Worm (Caenorhabditis elegans) whole organism, midembryonic: Measurements from ENCODE around the gene cept-2.

Experiments used
- cog-1 ChIP-seq: sonication (generic microtip); optimal IDR thresholded peaks from 2 replicates; lab custom pipeline; 2016; ENCODE audit warnings: missing genetic modification characterization, missing compliant biosample characterization
- med-1 ChIP-seq: sonication (generic microtip); optimal IDR thresholded peaks from 2 replicates; lab custom pipeline; 2017; ENCODE audit warnings: missing genetic modification characterization, mild to moderate bottlenecking, missing compliant biosample characterization, antibody characterized with exemption, missing genetic modification reagents; ENCODE audit not compliant: insufficient read depth
- ref-1 ChIP-seq: fragments of 200-800 bp; sonication (Bioruptor generic); conservative IDR thresholded peaks from 2 replicates; pipeline ENCODE4 v1.3.6; 2022; ENCODE audit warnings: missing genetic modification reagents, missing genetic modification characterization, missing compliant biosample characterization
- ztf-29 ChIP-seq: fragments of 200-800 bp; sonication (Bioruptor generic); IDR thresholded peaks from 2 replicates; pipeline ENCODE4 v1.3.6; 2022; ENCODE audit warnings: missing genetic modification reagents, missing genetic modification characterization, missing compliant biosample characterization

ce11 chrV:14312695-14313094, 34.9 kb upstream of the cept-2 start, which contains the start of gene F14D7.8:
- TF ChIP-seq med-1 (GFP tag; lab: Kevin White, UChicago) (no peak), ztf-29 (GFP tag; lab: Robert Waterston, UW) (no peak), ref-1 (GFP tag; lab: Robert Waterston, UW) (no peak), cog-1 (tag; lab: Kevin White, UChicago) (no peak)
